Worm (Caenorhabditis elegans): ENCODE results near the gene clec-64.
A peak's percentile ranks its signal among the peaks of the same experiment; 100 is the strongest.

Gene clec-64

ce11 chrII:12879758-12880157 lies 18.3 kb upstream of the clec-64 start:
- TF ChIP-seq Y116A8C.19 (tag; optimal IDR thresholded peaks at IDR 0.05; ENCODE audit: borderline replicate concordance) (no peak), elt-2 (tag; optimal IDR thresholded peaks at IDR 0.05) (peak; percentile 73), nhr-85 (tag) (no peak), elt-3 (tag; optimal IDR thresholded peaks at IDR 0.05) (peak in 1 of 6 experiments; percentile 70), ets-5 (GFP tag; IDR thresholded peaks at IDR 0.05) (no peak), blmp-1 (tag; optimal IDR thresholded peaks at IDR 0.05) (peak; percentile 20), nhr-19 (GFP tag; conservative IDR thresholded peaks at IDR 0.05) (0 out of 2 replicates have a peak, but pooled peaks have one; percentile 8), hlh-17 (GFP tag; optimal IDR thresholded peaks at IDR 0.05; ENCODE audit: borderline replicate concordance) (no peak), lin-13 (GFP tag; optimal IDR thresholded peaks at IDR 0.05) (no peak)

DNA sequence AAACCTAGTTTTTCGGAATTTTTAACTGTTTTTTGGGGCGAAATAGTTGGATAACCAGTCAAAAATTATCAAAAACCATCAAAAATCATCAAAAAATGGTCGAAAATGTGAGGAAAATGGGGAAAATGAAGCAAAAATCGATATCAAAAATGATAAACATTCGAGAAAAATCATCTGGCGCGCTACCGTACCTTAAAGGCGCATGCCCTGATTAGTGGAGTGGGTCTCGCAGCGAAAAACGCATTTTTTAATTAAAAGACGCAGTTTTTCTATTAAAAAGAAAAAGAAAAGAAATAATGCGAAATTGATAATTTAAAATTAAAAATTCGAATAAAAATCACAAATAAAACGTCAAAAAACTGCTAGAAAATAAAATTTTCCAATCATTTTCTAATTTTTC lies 17.6 kb upstream of the clec-64 start, which contains the start of gene F35C5.1:
Gene F35C5.1 (plus strand): TSS at position 399 of the 400 bp plus-strand sequence.
- no peak for TF ChIP-seq dsc-1 (tag; optimal IDR thresholded peaks at IDR 0.05)
- TF ChIP-seq ceh-8 (GFP tag; optimal IDR thresholded peaks at IDR 0.05) = no peak
- no peak for TF ChIP-seq lin-39 (tag; optimal IDR thresholded peaks at IDR 0.05)
- TF ChIP-seq mdl-1 (tag; optimal IDR thresholded peaks at IDR 0.05) = no peak
- TF ChIP-seq sptf-1 (tag; optimal IDR thresholded peaks at IDR 0.05) = no peak

DNA sequence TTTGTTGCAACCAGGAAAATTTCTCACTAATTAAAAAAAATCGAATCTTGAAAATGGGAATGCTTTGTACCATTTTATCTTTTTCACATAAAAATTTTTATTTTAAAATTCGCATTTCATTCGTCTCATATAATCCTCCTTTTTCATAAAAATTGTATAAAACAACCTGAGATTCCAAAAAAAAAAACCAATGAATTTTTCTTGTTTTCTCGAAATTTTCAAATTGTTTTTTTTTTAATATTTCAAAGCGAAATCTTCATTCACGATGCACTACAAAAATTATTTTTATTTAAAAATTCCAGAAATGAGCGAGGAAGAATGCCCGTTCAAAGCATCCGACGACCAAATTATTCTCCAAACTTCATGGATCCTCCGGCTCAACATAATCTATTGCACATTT lies 13.1 kb upstream of the clec-64 start, which contains the start of gene sra-14:
Gene sra-14 (plus strand): TSS at position 301 of the 400 bp plus-strand sequence.
- TF ChIP-seq dpl-1 (GFP tag; optimal IDR thresholded peaks at IDR 0.05) = no peak
- no peak for TF ChIP-seq isw-1 (GFP tag; IDR thresholded peaks at IDR 0.05)
- TF ChIP-seq unc-30 (tag; optimal IDR thresholded peaks at IDR 0.05) = no peak
- TF ChIP-seq vab-15 (tag; optimal IDR thresholded peaks at IDR 0.05) = no peak
- TF ChIP-seq mef-2 (tag; optimal IDR thresholded peaks at IDR 0.05) = no peak
- TF ChIP-seq grh-1 (GFP tag; IDR thresholded peaks at IDR 0.05) = no peak
- no peak for TF ChIP-seq skn-1 (tag; optimal IDR thresholded peaks at IDR 0.05)
- no peak for TF ChIP-seq unc-98 (GFP tag; IDR thresholded peaks at IDR 0.05)
- TF ChIP-seq Y116A8C.19 (tag; optimal IDR thresholded peaks at IDR 0.05; ENCODE audit: borderline replicate concordance) = no peak
- no peak for TF ChIP-seq fkh-8 (tag; optimal IDR thresholded peaks at IDR 0.05)

DNA sequence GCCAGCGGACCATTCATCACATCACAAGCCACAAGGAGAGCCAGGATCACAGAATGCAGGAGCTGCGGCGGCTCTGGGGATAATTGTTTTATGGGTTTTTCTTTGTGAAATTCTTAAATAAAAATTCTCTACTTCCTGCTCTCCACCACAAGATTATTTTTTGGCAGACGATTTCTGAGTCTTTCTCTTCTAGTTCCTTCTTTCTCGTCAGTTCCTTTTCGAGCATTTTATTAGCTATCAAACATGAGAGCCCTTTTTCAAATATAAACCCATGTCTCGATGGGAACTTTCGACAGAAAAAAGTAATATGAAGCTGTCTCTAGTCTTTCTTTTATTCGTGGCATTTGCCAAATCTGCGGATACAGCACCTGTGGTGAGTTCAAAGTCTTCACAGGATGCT lies 9.6 kb upstream of the clec-64 start, which contains the start of gene F35C5.3:
Gene F35C5.3 (plus strand): TSS at position 301 of the 400 bp plus-strand sequence.
- TF ChIP-seq lin-39 (tag; optimal IDR thresholded peaks at IDR 0.05) (no peak), nhr-237 (tag; optimal IDR thresholded peaks at IDR 0.05) (no peak), tbx-2 (tag; optimal IDR thresholded peaks at IDR 0.05) (no peak), nhr-19 (GFP tag; conservative IDR thresholded peaks at IDR 0.05) (no peak), snpc-4 (tag; optimal IDR thresholded peaks at IDR 0.05) (no peak), ztf-4 (tag; optimal IDR thresholded peaks at IDR 0.05) (no peak), C16A3.4 (tag; optimal IDR thresholded peaks at IDR 0.05) (no peak), sup-37 (GFP tag; optimal IDR thresholded peaks at IDR 0.05) (no peak)

DNA sequence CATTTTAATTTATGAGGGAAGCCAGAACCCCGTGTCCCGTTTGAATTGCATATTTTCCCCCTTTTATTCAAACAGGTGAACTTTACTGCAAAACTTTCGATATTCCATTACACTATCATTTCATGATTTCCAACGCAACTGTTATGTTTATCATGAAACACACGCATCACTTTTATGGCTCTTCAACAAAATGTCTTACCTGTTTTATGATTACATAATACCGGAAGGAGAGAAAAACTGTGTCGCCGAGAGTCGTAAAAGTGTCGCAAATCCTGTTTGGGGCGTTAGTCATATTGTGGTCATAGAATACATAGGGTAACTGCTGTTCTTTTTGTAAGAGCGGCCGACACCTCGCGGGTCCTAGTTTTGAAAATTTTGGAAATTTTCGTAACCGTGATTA lies 5.6 kb upstream of the clec-64 start:
- TF ChIP-seq swsn-7 (tag; optimal IDR thresholded peaks at IDR 0.05) (no peak), elt-2 (tag; optimal IDR thresholded peaks at IDR 0.05) (peak; percentile 14), pag-3 (tag; optimal IDR thresholded peaks at IDR 0.05; ENCODE audit: borderline replicate concordance, insufficient read depth) (no peak), ceh-82 (tag; optimal IDR thresholded peaks at IDR 0.05) (no peak)

DNA sequence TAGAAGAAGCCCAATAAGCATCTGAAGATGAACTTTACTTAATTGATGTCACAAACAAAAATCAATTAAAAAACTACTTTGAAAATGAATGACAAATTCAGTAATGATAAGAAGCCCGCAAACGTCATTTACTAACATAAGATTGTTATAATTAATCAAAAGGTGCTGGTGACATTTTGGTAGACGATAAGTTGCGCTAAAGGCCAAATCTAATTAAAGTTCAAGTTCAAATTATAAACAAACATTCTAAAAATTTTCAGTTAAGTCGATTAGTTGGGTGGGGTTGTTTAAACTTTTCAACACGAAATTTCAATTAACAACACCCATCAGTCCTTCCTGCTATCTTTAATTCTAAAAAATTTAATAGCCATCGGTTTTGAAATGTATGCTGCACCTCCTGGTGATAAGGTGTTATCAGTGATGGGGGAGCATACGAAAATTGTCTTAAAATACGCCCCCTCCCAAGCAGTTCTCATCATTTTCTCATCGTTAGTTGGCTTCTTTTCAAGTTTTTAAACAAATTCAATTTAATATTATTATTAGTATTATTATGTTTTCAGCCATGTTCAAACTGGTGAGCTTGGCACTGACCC lies 2.9 kb upstream of the clec-64 start, which contains the start of the genes clec-62 and clec-63:
Gene clec-62 (minus strand): TSS at position 51 of the 593 bp plus-strand sequence.
Gene clec-63 (plus strand): TSS at position 561 of the 593 bp plus-strand sequence.
- TF ChIP-seq pqm-1 (tag; optimal IDR thresholded peaks at IDR 0.05) (peak; percentile 35), F16B12.6 (tag; optimal IDR thresholded peaks at IDR 0.05) (no peak), nhr-76 (tag; optimal IDR thresholded peaks at IDR 0.05) (no peak), irx-1 (tag; optimal IDR thresholded peaks at IDR 0.05) (no peak), ceh-90 (tag; optimal IDR thresholded peaks at IDR 0.05) (no peak), tbx-2 (tag; optimal IDR thresholded peaks at IDR 0.05) (no peak), unc-86 (tag; optimal IDR thresholded peaks at IDR 0.05) (no peak), nhr-77 (tag; optimal IDR thresholded peaks at IDR 0.05) (no peak), nhr-12 (tag; optimal IDR thresholded peaks at IDR 0.05) (no peak), zag-1 (tag; optimal IDR thresholded peaks at IDR 0.05) (no peak), nhr-71 (tag; optimal IDR thresholded peaks at IDR 0.05) (no peak), elt-2 (tag; optimal IDR thresholded peaks at IDR 0.05) (peak; percentile 81), C04F5.9 (tag; optimal IDR thresholded peaks at IDR 0.05) (no peak), pax-3 (tag; optimal IDR thresholded peaks at IDR 0.05) (peak; percentile 21), nhr-28 (tag; optimal IDR thresholded peaks at IDR 0.05) (no peak)

Measured in whole organism, L1 larva.